Fruit fly (Drosophila melanogaster) whole organism, embryonic: Measurements from ENCODE around the gene temp.

Experiments used
- Ada2b ChIP-seq: fragments of 200-800 bp; sonication (Bioruptor generic); IDR thresholded peaks from 2 replicates; pipeline ENCODE4 v1.3.6; 2022; ENCODE audit warnings: missing biosample characterization, missing genetic modification characterization
- Atf3 ChIP-seq: fragments of 200-800 bp; sonication (Bioruptor generic); optimal IDR thresholded peaks from 3 replicates; lab custom pipeline; 2016; ENCODE audit warnings: missing biosample characterization, missing genetic modification characterization
- Bteb2 ChIP-seq: fragments of 200-800 bp; sonication (Bioruptor generic); optimal IDR thresholded peaks from 2 replicates; lab custom pipeline; 2016; ENCODE audit warnings: missing biosample characterization, missing genetic modification characterization
- CG10654 ChIP-seq: fragments of 200-800 bp; sonication (Bioruptor generic); optimal IDR thresholded peaks from 2 replicates; lab custom pipeline; 2016; ENCODE audit warnings: missing biosample characterization, missing genetic modification characterization
- CG11247 ChIP-seq: fragments of 200-800 bp; sonication (Bioruptor generic); IDR thresholded peaks from 2 replicates; pipeline ENCODE4 v1.3.6; 2022; ENCODE audit warnings: missing biosample characterization, missing genetic modification characterization
- CG11696 ChIP-seq: fragments of 200-800 bp; sonication (Bioruptor generic); IDR thresholded peaks from 2 replicates; pipeline ENCODE4 v1.3.6; 2022; ENCODE audit warnings: missing biosample characterization, missing genetic modification characterization
- CG12071 ChIP-seq: fragments of 200-800 bp; sonication (Bioruptor generic); optimal IDR thresholded peaks from 3 replicates; lab custom pipeline; 2018; ENCODE audit warnings: missing biosample characterization, mild to moderate bottlenecking, missing genetic modification characterization
- CG12299 ChIP-seq: fragments of 200-800 bp; sonication (Bioruptor generic); optimal IDR thresholded peaks from 2 replicates; lab custom pipeline; 2018; ENCODE audit warnings: missing biosample characterization, mild to moderate bottlenecking, missing genetic modification characterization
- CG12659 ChIP-seq: fragments of 200-800 bp; sonication (Bioruptor generic); optimal IDR thresholded peaks from 3 replicates; lab custom pipeline; 2017; ENCODE audit warnings: mild to moderate bottlenecking, missing biosample characterization, missing genetic modification reagents, missing genetic modification characterization
- CG13123 ChIP-seq: fragments of 200-800 bp; sonication (Bioruptor generic); optimal IDR thresholded peaks from 2 replicates; lab custom pipeline; 2016; ENCODE audit warnings: missing biosample characterization, missing genetic modification characterization
- CG14441 ChIP-seq: fragments of 200-800 bp; sonication (Bioruptor generic); IDR thresholded peaks from 2 replicates; pipeline ENCODE4 v1.3.6; 2022; ENCODE audit warnings: missing biosample characterization, missing genetic modification characterization
- CG17568 ChIP-seq: fragments of 200-800 bp; sonication (Bioruptor generic); optimal IDR thresholded peaks from 2 replicates; lab custom pipeline; 2018; ENCODE audit warnings: missing biosample characterization, mild to moderate bottlenecking, missing genetic modification characterization, moderate library complexity
- CG30020 ChIP-seq: fragments of 200-800 bp; optimal IDR thresholded peaks from 2 replicates; lab custom pipeline; 2019; ENCODE audit warnings: missing biosample characterization, mild to moderate bottlenecking, missing genetic modification characterization, moderate library complexity
- CG30431 ChIP-seq: fragments of 200-800 bp; sonication (Bioruptor generic); optimal IDR thresholded peaks from 2 replicates; lab custom pipeline; 2017; ENCODE audit warnings: missing biosample characterization, missing genetic modification characterization
- CG3065 ChIP-seq: fragments of 200-800 bp; sonication (Bioruptor generic); optimal IDR thresholded peaks from 2 replicates; lab custom pipeline; 2016; ENCODE audit warnings: missing biosample characterization, missing genetic modification characterization
- CG32532 ChIP-seq: fragments of 200-800 bp; sonication (Bioruptor generic); IDR thresholded peaks from 2 replicates; pipeline ENCODE4 v1.3.6; 2022; ENCODE audit warnings: missing biosample characterization, missing genetic modification characterization
- CG3995 ChIP-seq: fragments of 200-800 bp; sonication (Bioruptor generic); optimal IDR thresholded peaks from 3 replicates; lab custom pipeline; 2016; ENCODE audit warnings: missing biosample characterization, missing genetic modification characterization
- CG4820 ChIP-seq: fragments of 200-800 bp; sonication (Bioruptor generic); optimal IDR thresholded peaks from 3 replicates; lab custom pipeline; 2016; ENCODE audit warnings: missing biosample characterization, missing genetic modification characterization
- CG6791 ChIP-seq: fragments of 200-800 bp; sonication (Bioruptor generic); IDR thresholded peaks from 3 replicates; pipeline ENCODE4 v1.3.6; 2022; ENCODE audit warnings: missing biosample characterization, missing genetic modification characterization; ENCODE audit not compliant: partially characterized antibody
- CG7839 ChIP-seq: fragments of 200-800 bp; sonication (Bioruptor generic); optimal IDR thresholded peaks from 3 replicates; lab custom pipeline; 2018; ENCODE audit warnings: missing biosample characterization, mild to moderate bottlenecking, missing genetic modification characterization, moderate library complexity
- CG9876 ChIP-seq: fragments of 200-800 bp; sonication (Bioruptor generic); optimal IDR thresholded peaks from 2 replicates; lab custom pipeline; 2016; ENCODE audit warnings: missing biosample characterization, missing genetic modification characterization
- CHES-1-like ChIP-seq: fragments of 200-800 bp; sonication (Bioruptor generic); optimal IDR thresholded peaks from 2 replicates; lab custom pipeline; 2016; ENCODE audit warnings: missing biosample characterization, missing genetic modification characterization
- CkIIα-i1 ChIP-seq: fragments of 200-800 bp; sonication (Bioruptor generic); IDR thresholded peaks from 2 replicates; pipeline ENCODE4 v1.3.6; 2022; ENCODE audit warnings: missing biosample characterization, missing genetic modification characterization
- Doc3 ChIP-seq: fragments of 200-800 bp; sonication (Bioruptor generic); IDR thresholded peaks from 3 replicates; pipeline ENCODE4 v1.3.6; 2022; ENCODE audit warnings: missing biosample characterization, missing genetic modification characterization; ENCODE audit not compliant: partially characterized antibody
- Drgx ChIP-seq: fragments of 200-800 bp; sonication (Bioruptor generic); IDR thresholded peaks from 2 replicates; pipeline ENCODE4 v1.3.6; 2022; ENCODE audit warnings: missing biosample characterization, missing genetic modification characterization
- ERR ChIP-seq: fragments of 200-800 bp; sonication (Bioruptor generic); optimal IDR thresholded peaks from 2 replicates; lab custom pipeline; 2016; ENCODE audit warnings: missing biosample characterization, missing genetic modification characterization
- HHEX ChIP-seq: fragments of 200-800 bp; sonication (Bioruptor generic); optimal IDR thresholded peaks from 3 replicates; lab custom pipeline; 2017; ENCODE audit warnings: missing biosample characterization, mild to moderate bottlenecking, missing genetic modification characterization, missing genetic modification reagents
- HLH4C ChIP-seq: fragments of 200-800 bp; sonication (Bioruptor generic); IDR thresholded peaks from 3 replicates; pipeline ENCODE4 v1.3.6; 2022; ENCODE audit warnings: missing biosample characterization, missing genetic modification characterization; ENCODE audit not compliant: partially characterized antibody
- MTF-1 ChIP-seq: fragments of 200-800 bp; sonication (Bioruptor generic); optimal IDR thresholded peaks from 2 replicates; lab custom pipeline; 2018; ENCODE audit warnings: missing biosample characterization, mild to moderate bottlenecking, missing genetic modification characterization, borderline replicate concordance
- Neu2 ChIP-seq: fragments of 200-800 bp; sonication (Bioruptor generic); optimal IDR thresholded peaks from 3 replicates; lab custom pipeline; 2016; ENCODE audit warnings: missing biosample characterization, missing genetic modification characterization, borderline replicate concordance
- Side ChIP-seq: fragments of 200-800 bp; sonication (Bioruptor generic); optimal IDR thresholded peaks from 2 replicates; lab custom pipeline; 2016; ENCODE audit warnings: missing biosample characterization, missing genetic modification characterization
- Xrp1 ChIP-seq: fragments of 200-800 bp; sonication (Bioruptor generic); IDR thresholded peaks from 2 replicates; pipeline ENCODE4 v1.3.6; 2022; ENCODE audit warnings: missing biosample characterization, missing genetic modification characterization
- amos ChIP-seq: fragments of 200-800 bp; sonication (Bioruptor generic); IDR thresholded peaks from 2 replicates; pipeline ENCODE4 v1.3.6; 2022; ENCODE audit warnings: missing biosample characterization, missing genetic modification characterization; ENCODE audit not compliant: partially characterized antibody
- ase ChIP-seq: fragments of 200-800 bp; sonication (Bioruptor generic); IDR thresholded peaks from 3 replicates; pipeline ENCODE4 v1.3.6; 2022; ENCODE audit warnings: missing biosample characterization, missing genetic modification characterization
- br ChIP-seq: fragments of >200 bp; optimal IDR thresholded peaks from 2 replicates; lab custom pipeline; 2017
- bsh ChIP-seq, 2 experiments: fragments of 200-800 bp; sonication (Bioruptor generic); optimal IDR thresholded peaks; 2 replicates each; lab custom pipeline; 2017 to 2018; ENCODE audit warnings: mild to moderate bottlenecking in 2 of 2, missing biosample characterization in 2 of 2, missing genetic modification characterization in 2 of 2, moderate library complexity in 1 of 2
- chif ChIP-seq, 2 experiments: fragments of 200-800 bp; sonication (Bioruptor generic); optimal IDR thresholded peaks; 3 replicates each; lab custom pipeline; 2016; ENCODE audit warnings: missing biosample characterization in 2 of 2, missing genetic modification characterization in 2 of 2
- crc ChIP-seq: fragments of 200-800 bp; sonication (Bioruptor generic); optimal IDR thresholded peaks from 2 replicates; lab custom pipeline; 2016; ENCODE audit warnings: missing biosample characterization, missing genetic modification characterization
- exex ChIP-seq: fragments of 200-800 bp; sonication (Bioruptor generic); optimal IDR thresholded peaks from 4 replicates; lab custom pipeline; 2018; ENCODE audit warnings: missing biosample characterization, mild to moderate bottlenecking, missing genetic modification characterization, moderate library complexity
- fd96Cb ChIP-seq: fragments of 200-800 bp; sonication (Bioruptor generic); optimal IDR thresholded peaks from 2 replicates; lab custom pipeline; 2018; ENCODE audit warnings: missing biosample characterization, mild to moderate bottlenecking, missing genetic modification characterization, moderate library complexity
- ftz-f1 ChIP-seq: fragments of 200-800 bp; sonication (Bioruptor generic); optimal IDR thresholded peaks from 2 replicates; lab custom pipeline; 2016; ENCODE audit warnings: missing biosample characterization, missing genetic modification characterization
- gro ChIP-seq: fragments of 200-800 bp; sonication (Bioruptor generic); optimal IDR thresholded peaks from 2 replicates; lab custom pipeline; 2016; ENCODE audit warnings: missing biosample characterization, missing genetic modification characterization
- otp ChIP-seq: fragments of 200-800 bp; sonication (Bioruptor generic); IDR thresholded peaks from 3 replicates; pipeline ENCODE4, ENCODE4 v1.3.6; 2022; ENCODE audit warnings: missing biosample characterization, missing genetic modification characterization
- peb ChIP-seq: fragments of 200-800 bp; sonication (Bioruptor generic); IDR thresholded peaks from 2 replicates; pipeline ENCODE4 v1.3.6; 2022; ENCODE audit warnings: missing biosample characterization, missing genetic modification characterization
- pzg ChIP-seq: fragments of 200-800 bp; sonication (Bioruptor generic); optimal IDR thresholded peaks from 3 replicates; lab custom pipeline; 2018; ENCODE audit warnings: missing biosample characterization, mild to moderate bottlenecking, missing genetic modification characterization, moderate library complexity
- run ChIP-seq: fragments of 200-800 bp; sonication (Bioruptor generic); optimal IDR thresholded peaks from 3 replicates; lab custom pipeline; 2018; ENCODE audit warnings: missing biosample characterization, mild to moderate bottlenecking, missing genetic modification characterization
- sd ChIP-seq: fragments of 200-800 bp; sonication (Bioruptor generic); optimal IDR thresholded peaks from 3 replicates; lab custom pipeline; 2018; ENCODE audit warnings: missing biosample characterization, mild to moderate bottlenecking, missing genetic modification characterization, moderate library complexity
- ssp ChIP-seq: fragments of 200-800 bp; sonication (Bioruptor generic); IDR thresholded peaks from 2 replicates; pipeline ENCODE4 v1.3.6; 2022; ENCODE audit warnings: missing biosample characterization, missing genetic modification characterization
- wdn ChIP-seq: fragments of 200-800 bp; sonication (Bioruptor generic); IDR thresholded peaks from 2 replicates; pipeline ENCODE4 v1.3.6; 2022; ENCODE audit warnings: missing biosample characterization, missing genetic modification characterization

temp gene

DNA sequence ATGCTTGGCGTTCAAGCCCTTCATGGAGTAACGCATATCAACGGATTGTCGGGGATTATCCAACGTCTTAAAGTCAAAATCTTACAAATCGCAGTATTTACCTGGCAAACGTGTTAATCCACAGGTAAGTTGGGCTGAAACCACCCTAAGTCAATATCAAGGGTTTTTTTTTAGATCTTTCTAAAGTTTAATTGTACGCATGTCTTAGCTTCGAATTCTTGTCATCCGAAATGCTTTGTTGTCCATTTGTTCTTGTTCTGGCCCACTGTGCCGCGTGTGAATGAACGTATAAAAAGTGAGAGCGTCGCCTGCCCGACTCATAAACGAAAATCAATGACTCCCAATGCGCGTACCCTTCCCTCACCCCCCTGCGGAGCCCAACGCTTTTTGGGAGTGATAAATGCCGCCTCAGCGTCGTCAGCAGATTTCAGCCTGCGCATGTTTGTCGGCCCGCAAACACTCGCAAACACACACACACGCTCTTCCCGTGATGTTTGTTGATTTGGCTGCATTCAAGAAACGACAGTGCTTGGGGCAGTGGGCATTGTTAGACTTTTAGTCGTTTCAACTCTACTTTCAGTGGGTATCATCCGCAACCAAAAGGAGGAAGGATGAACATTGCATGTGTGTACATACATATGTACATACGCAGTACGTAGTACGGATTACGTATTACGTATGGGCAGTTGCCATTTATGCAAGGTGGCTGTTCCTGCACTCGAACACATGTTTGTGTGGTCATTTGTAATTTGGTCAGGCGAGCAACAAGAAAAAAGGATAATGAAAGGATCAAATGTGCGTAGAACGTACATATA lies 34.1 kb upstream of the temp start (continued):
- peak; percentile 51; the same call in 1 of the 2 replicates for TF ChIP-seq CG11696 (GFP tag; lab: Robert Waterston, UW)
- TF ChIP-seq br (lab: Kevin White, UChicago), result no peak
- TF ChIP-seq CG30020, result peak; percentile 78
- TF ChIP-seq pzg (GFP tag; lab: Kevin White, UChicago), result peak; percentile 12
- peak; percentile 63 for TF ChIP-seq MTF-1 (GFP tag; lab: Kevin White, UChicago)
- peak; percentile 80 for TF ChIP-seq CG3065 (GFP tag; lab: Kevin White, UChicago)
- peak; percentile 18; the same call in 1 of the 2 replicates for TF ChIP-seq CkIIα-i1 (GFP tag; lab: Robert Waterston, UW)
- TF ChIP-seq CG3995 (GFP tag; lab: Kevin White, UChicago), result peak; percentile 65
- peak; percentile 85 for TF ChIP-seq CG17568 (GFP tag; lab: Kevin White, UChicago)
- peak; percentile 82 for TF ChIP-seq CG12071 (GFP tag; lab: Kevin White, UChicago)
- peak; percentile 95 for TF ChIP-seq CG7839 (tag; lab: Kevin White, UChicago)
- TF ChIP-seq crc (GFP tag; lab: Kevin White, UChicago), result peak; percentile 94
- TF ChIP-seq Atf3 (GFP tag; lab: Kevin White, UChicago), result peak; percentile 93
- TF ChIP-seq Doc3, result no peak
- no peak for TF ChIP-seq ftz-f1
- TF ChIP-seq ase (GFP tag; lab: Robert Waterston, UW), result peak; percentile 66; the same call in 2 of the 3 replicates
- peak; percentile 81 for TF ChIP-seq sd (tag; lab: Kevin White, UChicago)
- TF ChIP-seq bsh (GFP tag; optimal IDR thresholded peaks at IDR 0.05; lab: Kevin White, UChicago), result peak; percentile 90 to 91
- peak; percentile 77 for TF ChIP-seq CG14441 (GFP tag; lab: Robert Waterston, UW)
- peak; percentile 94 for TF ChIP-seq HHEX (GFP tag; lab: Kevin White, UChicago)
- TF ChIP-seq CG30431 (GFP tag; lab: Kevin White, UChicago), result peak; percentile 95
- peak; percentile 94 for TF ChIP-seq fd96Cb
- TF ChIP-seq exex (tag; lab: Kevin White, UChicago), result peak; percentile 64
- no peak for TF ChIP-seq CG6791 (GFP tag; lab: Robert Waterston, UW)
- peak; percentile 16; the same call in 1 of the 2 replicates for TF ChIP-seq amos
- TF ChIP-seq CG12659 (GFP tag; lab: Kevin White, UChicago), result peak; percentile 96
- TF ChIP-seq otp (GFP tag; lab: Robert Waterston, UW), result no peak
- TF ChIP-seq Neu2 (GFP tag; lab: Kevin White, UChicago), result peak; percentile 85
- no peak for TF ChIP-seq wdn
- peak; percentile 83 for TF ChIP-seq CG13123
- TF ChIP-seq Ada2b (GFP tag; lab: Robert Waterston, UW), result peak; percentile 70
- peak; percentile 90 for TF ChIP-seq gro
- peak; percentile 88 for TF ChIP-seq CG10654
- TF ChIP-seq CG9876, result peak; percentile 87
- TF ChIP-seq HLH4C (GFP tag; lab: Robert Waterston, UW), result no peak
- TF ChIP-seq Drgx (GFP tag; lab: Robert Waterston, UW), result peak; percentile 80
- peak; percentile 91 for TF ChIP-seq run (tag; lab: Kevin White, UChicago)
- TF ChIP-seq CG32532, result peak; percentile 77
- peak; percentile 62; the same call in 1 of the 2 replicates for TF ChIP-seq CG11247
- peak; percentile 79 for TF ChIP-seq CG12299
- peak; percentile 85 for TF ChIP-seq Bteb2
- peak; percentile 97 for TF ChIP-seq Side
- TF ChIP-seq ssp (GFP tag; lab: Robert Waterston, UW), result peak; percentile 64
- TF ChIP-seq chif (GFP tag; optimal IDR thresholded peaks at IDR 0.05; lab: Kevin White, UChicago), result peak; percentile 93 to 96
- no peak for TF ChIP-seq peb (GFP tag; lab: Robert Waterston, UW)
- TF ChIP-seq Xrp1 (GFP tag; lab: Robert Waterston, UW), result peak; percentile 86
- peak; percentile 92 for TF ChIP-seq CG4820 (GFP tag; lab: Kevin White, UChicago)
- TF ChIP-seq ERR, result peak; percentile 85
- peak; percentile 95 for TF ChIP-seq CHES-1-like (GFP tag; lab: Kevin White, UChicago)
